Worm (Caenorhabditis elegans): ENCODE results near the gene frpr-4.

Gene frpr-4

ce11 chrII:5293287-5293850 lies 38.0 kb upstream of the frpr-4 start, which contains the start of gene ZK622.1 (continued):
- TF ChIP-seq F26F4.8 (GFP tag; conservative IDR thresholded peaks at IDR 0.05) (peak; percentile 87; the same call in 1 of the 2 replicates), F10B5.3 (tag; optimal IDR thresholded peaks at IDR 0.05) (no peak), mep-1 (tag; optimal IDR thresholded peaks at IDR 0.05) (peak; percentile 33), egl-43 (GFP tag; IDR thresholded peaks at IDR 0.05) (peak; percentile 91), Y105C5A.15 (GFP tag; IDR thresholded peaks at IDR 0.05) (0 out of 2 replicates have a peak, but pooled peaks have one; percentile 55), vab-7 (GFP tag; IDR thresholded peaks at IDR 0.05) (peak; percentile 80), dmd-8 (GFP tag; IDR thresholded peaks at IDR 0.05) (peak; percentile 91; the same call in 1 of the 2 replicates), gei-8 (GFP tag; optimal IDR thresholded peaks at IDR 0.05) (peak; percentile 49), R02D3.7 (tag; optimal IDR thresholded peaks at IDR 0.05) (no peak), hmg-1.1 (GFP tag; IDR thresholded peaks at IDR 0.05) (peak; percentile 78), nhr-42 (GFP tag; IDR thresholded peaks at IDR 0.05) (0 out of 2 replicates have a peak, but pooled peaks have one; percentile 54), ces-1 (GFP tag; optimal IDR thresholded peaks at IDR 0.05) (no peak), ceh-20 (GFP tag; IDR thresholded peaks at IDR 0.05) (peak; percentile 74), zip-11 (GFP tag; IDR thresholded peaks at IDR 0.05) (0 out of 2 replicates have a peak, but pooled peaks have one; percentile 19), ztf-11 (tag; optimal IDR thresholded peaks at IDR 0.05) (no peak), Y48G9A.11 (GFP tag; IDR thresholded peaks at IDR 0.05) (peak; percentile 70; the same call in 1 of the 2 replicates), ztf-7 (tag; optimal IDR thresholded peaks at IDR 0.05) (no peak), nhr-6 (tag; optimal IDR thresholded peaks at IDR 0.05) (peak; percentile 39), nhr-41 (GFP tag; IDR thresholded peaks at IDR 0.05) (peak; percentile 72), nhr-237 (tag; optimal IDR thresholded peaks at IDR 0.05) (no peak), egl-27 (tag; optimal IDR thresholded peaks at IDR 0.05) (no peak), daf-19 (GFP tag; conservative IDR thresholded peaks at IDR 0.05) (peak; percentile 64), mxl-3 (GFP tag; optimal IDR thresholded peaks at IDR 0.05) (peak; percentile 19), zag-1 (tag; optimal IDR thresholded peaks at IDR 0.05) (no peak), nhr-111 (GFP tag; optimal IDR thresholded peaks at IDR 0.05) (peak; percentile 55), D1046.2 (GFP tag; IDR thresholded peaks at IDR 0.05) (peak; percentile 84; the same call in 1 of the 2 replicates), snpc-1.2 (GFP tag; IDR thresholded peaks at IDR 0.05) (peak; percentile 63), dpl-1 (GFP tag; optimal IDR thresholded peaks at IDR 0.05) (peak; percentile 14), hlh-11 (tag; optimal IDR thresholded peaks at IDR 0.05) (no peak), nhr-48 (tag; optimal IDR thresholded peaks at IDR 0.05) (peak; percentile 13), T26A8.4 (GFP tag; IDR thresholded peaks at IDR 0.05) (peak; percentile 65; the same call in 1 of the 2 replicates), attf-4 (tag; optimal IDR thresholded peaks at IDR 0.05) (no peak), madf-5 (GFP tag; IDR thresholded peaks at IDR 0.05) (peak; percentile 49 to 77; a peak in 2 of 4 replicates), pha-4 (GFP tag; IDR thresholded peaks at IDR 0.05) (peak; percentile 66), pha-4 (tag; optimal IDR thresholded peaks at IDR 0.05) (no peak), F44E2.7 (GFP tag; IDR thresholded peaks at IDR 0.05) (0 out of 2 replicates have a peak, but pooled peaks have one; percentile 66), dmd-6 (GFP tag; IDR thresholded peaks at IDR 0.05) (peak; percentile 44), set-16 (GFP tag; IDR thresholded peaks at IDR 0.05) (no peak)

ce11 chrII:5292226-5292752 lies 37.0 kb upstream of the frpr-4 start, which contains the start of gene ZK622.4:
Gene ZK622.4, plus strand, starts transcription at chrII:5292702.
- 0 out of 2 replicates have a peak, but pooled peaks have one; percentile 29 for TF ChIP-seq dmd-9 (GFP tag; IDR thresholded peaks at IDR 0.05)
- peak in 1 of 2 experiments; percentile 26 for TF ChIP-seq hif-1 (tag; optimal IDR thresholded peaks at IDR 0.05)
- no peak for TF ChIP-seq nhr-42 (GFP tag; IDR thresholded peaks at IDR 0.05)
- TF ChIP-seq nhr-76 (tag; optimal IDR thresholded peaks at IDR 0.05) = no peak
- TF ChIP-seq tag-97 (GFP tag; IDR thresholded peaks at IDR 0.05) = no peak
- TF ChIP-seq hlh-11 (tag; optimal IDR thresholded peaks at IDR 0.05) = peak; percentile 43
- TF ChIP-seq mdl-1 (tag; optimal IDR thresholded peaks at IDR 0.05) = peak in 1 of 2 experiments; percentile 22
- no peak for TF ChIP-seq ceh-82 (tag; optimal IDR thresholded peaks at IDR 0.05)
- TF ChIP-seq duxl-1 (tag; optimal IDR thresholded peaks at IDR 0.05; ENCODE audit: poor library complexity) = peak; percentile 50
- peak; percentile 77 for TF ChIP-seq mep-1 (tag; optimal IDR thresholded peaks at IDR 0.05)
- TF ChIP-seq daf-8 (GFP tag; IDR thresholded peaks at IDR 0.05) = no peak
- peak; percentile 28 for TF ChIP-seq T20F7.1 (GFP tag; optimal IDR thresholded peaks at IDR 0.05)
- TF ChIP-seq lir-3 (tag; optimal IDR thresholded peaks at IDR 0.05) = peak; percentile 38
- TF ChIP-seq ceh-32 (tag; optimal IDR thresholded peaks at IDR 0.05; ENCODE audit: poor library complexity) = no peak
- TF ChIP-seq madf-9 (GFP tag; conservative IDR thresholded peaks at IDR 0.05) = peak; percentile 29; the same call in 1 of the 2 replicates
- TF ChIP-seq F44E2.7 (GFP tag; IDR thresholded peaks at IDR 0.05) = 0 out of 2 replicates have a peak, but pooled peaks have one; percentile 34
- TF ChIP-seq rbr-2 (tag; optimal IDR thresholded peaks at IDR 0.05) = peak; percentile 62

Data from whole organism, L4 larva.